Fruit fly (Drosophila melanogaster): Measurements from ENCODE around the gene CG11585.

DNA sequence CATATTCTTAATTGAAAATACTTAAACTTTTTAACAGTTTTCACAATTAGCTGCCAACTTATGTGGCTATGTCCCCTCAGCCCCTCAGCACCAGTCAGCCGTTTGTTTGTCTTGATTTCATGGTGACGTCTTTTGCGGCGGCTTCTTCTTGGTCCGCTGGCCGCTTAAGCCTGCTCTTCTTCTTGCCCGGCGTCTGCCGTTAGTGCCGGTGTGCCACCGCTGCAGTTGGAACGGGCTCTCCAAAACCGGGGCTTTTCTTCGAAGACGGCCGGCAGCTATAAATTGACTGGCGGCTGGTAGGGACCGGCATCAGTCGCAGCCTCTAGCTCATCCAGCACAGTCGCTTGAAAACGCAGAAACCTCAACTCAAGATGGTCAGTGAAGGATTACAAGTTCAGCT is 14.9 kb upstream of the CG11585 start, which contains the start of gene CG1368:
- TF ChIP-seq OdsH (GFP tag; optimal IDR thresholded peaks at IDR 0.05) (no peak), Myc (optimal IDR thresholded peaks at IDR 0.05) (no peak), usp (GFP tag; optimal IDR thresholded peaks at IDR 0.05) (no peak), Sp1 (GFP tag; optimal IDR thresholded peaks at IDR 0.05) (no peak), dsf (GFP tag; optimal IDR thresholded peaks at IDR 0.05; ENCODE audit: borderline replicate concordance) (no peak), Hr78 (GFP tag; optimal IDR thresholded peaks at IDR 0.05) (no peak), Dif (GFP tag; optimal IDR thresholded peaks at IDR 0.05; ENCODE audit: partially characterized antibody) (no peak)

All from whole organism, wandering third instar larva.